Worm (Caenorhabditis elegans) whole organism, dauer: ENCODE measurements around the gene ZC239.22.
"Not testable (repeated sequence)": the region's sequence is repeated elsewhere in the genome, so short reads cannot be mapped to it uniquely, and the experiment has no call there.

Experiments used
- unc-62 ChIP-seq: sonication (generic microtip); optimal IDR thresholded peaks from 2 replicates; lab custom pipeline; 2017; ENCODE audit warnings: missing biosample characterization, missing genetic modification reagents, missing genetic modification characterization

ZC239.22 gene

ce11 chrII:3230422-3230821 is 9.8 kb upstream of the ZC239.22 start, which contains the start of gene srh-297:
Gene srh-297, minus strand, starts transcription at chrII:3230522.
- no peak for TF ChIP-seq unc-62 (GFP tag; lab: Kevin White, UChicago)

- no peak for TF ChIP-seq unc-62 (GFP tag; lab: Kevin White, UChicago)
Observed at ce11 chrII:3225780-3226179, 5.2 kb upstream of the ZC239.22 start, which contains the start of gene ZC239.17. Gene ZC239.17, minus strand, starts transcription at chrII:3225880.

- TF ChIP-seq unc-62 (GFP tag; lab: Kevin White, UChicago), result no peak
Observed at ce11 chrII:3225200-3225599, 4.6 kb upstream of the ZC239.22 start, which contains the start of gene ZC239.16. Gene ZC239.16, minus strand, starts transcription at chrII:3225319.

ce11 chrII:3224631-3225030 is 4.0 kb upstream of the ZC239.22 start, which contains the start of gene ZC239.15:
Gene ZC239.15, minus strand, starts transcription at chrII:3224731.
- TF ChIP-seq unc-62 (GFP tag; lab: Kevin White, UChicago), result no peak

- no peak for TF ChIP-seq unc-62 (GFP tag; lab: Kevin White, UChicago)
Observed at ce11 chrII:3222686-3223085, 2.1 kb upstream of the ZC239.22 start, which contains the start of gene ZC239.13. Gene ZC239.13, minus strand, starts transcription at chrII:3222839.

- no peak for TF ChIP-seq unc-62 (GFP tag; lab: Kevin White, UChicago)
Observed at ce11 chrII:3221730-3222129, 1.1 kb upstream of the ZC239.22 start, which contains the start of gene ZC239.14. Gene ZC239.14, minus strand, starts transcription at chrII:3222034.

- not testable (repeated sequence) for TF ChIP-seq unc-62 (GFP tag; lab: Kevin White, UChicago)
Observed at ce11 chrII:3215762-3216161, 4.9 kb downstream of the ZC239.22 start, which contains the start of gene ZC239.3. Gene ZC239.3, plus strand, starts transcription at chrII:3216062.

- no peak for TF ChIP-seq unc-62 (GFP tag; lab: Kevin White, UChicago)
Observed at ce11 chrII:3213898-3214297, 6.7 kb downstream of the ZC239.22 start, which contains the start of gene ZC239.4. Gene ZC239.4, plus strand, starts transcription at chrII:3214198.

ce11 chrII:3210365-3210764 is 10.3 kb downstream of the ZC239.22 start, which contains the start of gene ZC239.5:
Gene ZC239.5, plus strand, starts transcription at chrII:3210665.
- no peak for TF ChIP-seq unc-62 (GFP tag; lab: Kevin White, UChicago)

- no peak for TF ChIP-seq unc-62 (GFP tag; lab: Kevin White, UChicago)
Observed at ce11 chrII:3209251-3209650, 11.4 kb downstream of the ZC239.22 start, which contains the start of gene ZC239.6. Gene ZC239.6, plus strand, starts transcription at chrII:3209631.

- TF ChIP-seq unc-62 (GFP tag; lab: Kevin White, UChicago), result no peak
Observed at ce11 chrII:3208679-3209078, 11.9 kb downstream of the ZC239.22 start, which contains the start of gene sdz-35. Gene sdz-35, minus strand, starts transcription at chrII:3208779.

- no peak for TF ChIP-seq unc-62 (GFP tag; lab: Kevin White, UChicago)
Observed at ce11 chrII:3206423-3206989, 14.1 kb downstream of the ZC239.22 start, which contains the start of the genes ZC239.20 and ZC239.21. Gene ZC239.20, minus strand, starts transcription at chrII:3206523. Gene ZC239.21, plus strand, starts transcription at chrII:3206939.

- TF ChIP-seq unc-62 (GFP tag; lab: Kevin White, UChicago), result no peak
Observed at ce11 chrII:3203415-3203814, 17.2 kb downstream of the ZC239.22 start, which contains the start of gene sri-50. Gene sri-50, plus strand, starts transcription at chrII:3203715.

- no peak for TF ChIP-seq unc-62 (GFP tag; lab: Kevin White, UChicago)
Observed at ce11 chrII:3202519-3202918, 18.1 kb downstream of the ZC239.22 start, which contains the start of gene sri-53. Gene sri-53, minus strand, starts transcription at chrII:3202619.

ce11 chrII:3201242-3201641 is 19.4 kb downstream of the ZC239.22 start, which contains the start of gene sri-48:
Gene sri-48, minus strand, starts transcription at chrII:3201342.
- TF ChIP-seq unc-62 (GFP tag; lab: Kevin White, UChicago), result not testable (repeated sequence)

- TF ChIP-seq unc-62 (GFP tag; lab: Kevin White, UChicago), result no peak
Observed at ce11 chrII:3198998-3199397, 21.6 kb downstream of the ZC239.22 start, which contains the start of gene sri-51. Gene sri-51, minus strand, starts transcription at chrII:3199098.
